Worm (Caenorhabditis elegans) whole organism, L1 larva: ENCODE measurements around the gene acs-20.

Experiments
- aha-1 ChIP-seq: fragments of 150-350 bp; optimal IDR thresholded peaks from 2 replicates; lab custom pipeline; 2014; ENCODE audit warnings: missing biosample characterization, missing genetic modification characterization
- aly-2 ChIP-seq: fragments of 150-350 bp; optimal IDR thresholded peaks from 2 replicates; lab custom pipeline; 2014; ENCODE audit warnings: missing biosample characterization, missing genetic modification characterization
- blmp-1 ChIP-seq: fragments of 150-350 bp; optimal IDR thresholded peaks from 2 replicates; lab custom pipeline; 2014; ENCODE audit warnings: missing biosample characterization, missing genetic modification characterization
- ces-1 ChIP-seq: fragments of 150-350 bp; optimal IDR thresholded peaks from 2 replicates; lab custom pipeline; 2014; ENCODE audit warnings: missing biosample characterization, missing genetic modification reagents, missing genetic modification characterization
- dpl-1 ChIP-seq, 3 experiments: fragments of 150-350 bp in 2 of 3; sonication (generic microtip) in 1 of 3; optimal IDR thresholded peaks; 2 replicates each; lab custom pipeline; 2014 to 2017; ENCODE audit warnings: missing biosample characterization in 3 of 3, missing genetic modification characterization in 3 of 3, missing genetic modification reagents in 3 of 3
- efl-1 ChIP-seq, 4 experiments: fragments of 150-350 bp; optimal IDR thresholded peaks in 3 of 4; peaks in 1 of 4; 1 replicate in 1 of 4; 2 replicates in 3 of 4; lab custom pipeline; 2014; ENCODE audit warnings: missing biosample characterization in 2 of 4, missing genetic modification characterization in 2 of 4, missing genetic modification reagents in 2 of 4
- egl-27 ChIP-seq, 2 experiments: fragments of 150-350 bp in 1 of 2; sonication (generic microtip); optimal IDR thresholded peaks; 3 replicates each; lab custom pipeline; 2017 to 2018; ENCODE audit warnings: missing biosample characterization in 2 of 2, missing genetic modification characterization in 2 of 2, missing genetic modification reagents in 2 of 2
- elt-2 ChIP-seq: sonication (generic microtip); optimal IDR thresholded peaks from 2 replicates; lab custom pipeline; 2016; ENCODE audit warnings: missing genetic modification characterization, mild to moderate bottlenecking, inconsistent platforms, missing compliant biosample characterization, missing genetic modification reagents
- fkh-8 ChIP-seq: sonication (generic microtip); optimal IDR thresholded peaks from 2 replicates; lab custom pipeline; 2016; ENCODE audit warnings: mild to moderate bottlenecking, missing genetic modification characterization, missing compliant biosample characterization
- hlh-17 ChIP-seq: fragments of 200-800 bp; sonication (Bioruptor generic); optimal IDR thresholded peaks from 2 replicates; lab custom pipeline; 2018; ENCODE audit warnings: missing genetic modification characterization, mild to moderate bottlenecking, missing compliant biosample characterization, moderate library complexity, borderline replicate concordance
- hlh-4 ChIP-seq: sonication (generic microtip); optimal IDR thresholded peaks from 2 replicates; lab custom pipeline; 2016; ENCODE audit warnings: mild to moderate bottlenecking, missing genetic modification characterization, missing compliant biosample characterization
- hpl-2 ChIP-seq: fragments of 150-350 bp; optimal IDR thresholded peaks from 2 replicates; lab custom pipeline; 2014; ENCODE audit warnings: missing biosample characterization, missing genetic modification reagents, missing genetic modification characterization
- irx-1 ChIP-seq: sonication (generic microtip); optimal IDR thresholded peaks from 2 replicates; lab custom pipeline; 2016; ENCODE audit warnings: missing genetic modification characterization, missing compliant biosample characterization
- mab-9 ChIP-seq: fragments of 200-800 bp; sonication (Bioruptor generic); IDR thresholded peaks from 2 replicates; pipeline ENCODE4 v1.3.6; 2022; ENCODE audit warnings: missing genetic modification reagents, missing genetic modification characterization, missing compliant biosample characterization
- mef-2 ChIP-seq: fragments of 150-350 bp; optimal IDR thresholded peaks from 2 replicates; lab custom pipeline; 2014; ENCODE audit warnings: missing biosample characterization, missing genetic modification characterization
- nhr-19 ChIP-seq: fragments of 200-800 bp; sonication (Bioruptor generic); conservative IDR thresholded peaks from 2 replicates; pipeline ENCODE4 v1.3.6; 2022; ENCODE audit warnings: missing genetic modification characterization, missing compliant biosample characterization
- nhr-71 ChIP-seq: sonication (generic microtip); optimal IDR thresholded peaks from 2 replicates; lab custom pipeline; 2016; ENCODE audit warnings: mild to moderate bottlenecking, missing genetic modification characterization, moderate library complexity, missing compliant biosample characterization
- nhr-76 ChIP-seq: sonication (generic microtip); optimal IDR thresholded peaks from 2 replicates; lab custom pipeline; 2017; ENCODE audit warnings: missing biosample characterization, missing genetic modification characterization
- nhr-84 ChIP-seq: sonication (generic microtip); optimal IDR thresholded peaks from 2 replicates; lab custom pipeline; 2017; ENCODE audit warnings: missing biosample characterization, missing genetic modification characterization
- nhr-85 ChIP-seq: sonication (generic microtip); peaks from one replicate; lab custom pipeline; 2016; ENCODE audit warnings: missing genetic modification characterization, inconsistent platforms, missing compliant biosample characterization
- pag-3 ChIP-seq: sonication (generic microtip); optimal IDR thresholded peaks from 2 replicates; lab custom pipeline; 2017; ENCODE audit warnings: missing genetic modification characterization, mild to moderate bottlenecking, missing compliant biosample characterization, antibody characterized with exemption, borderline replicate concordance; ENCODE audit not compliant: insufficient read depth
- pqm-1 ChIP-seq: sonication (generic microtip); optimal IDR thresholded peaks from 3 replicates; lab custom pipeline; 2017; ENCODE audit warnings: missing biosample characterization, missing genetic modification characterization
- swsn-7 ChIP-seq: sonication (generic microtip); optimal IDR thresholded peaks from 2 replicates; lab custom pipeline; 2016; ENCODE audit warnings: missing genetic modification characterization, missing compliant biosample characterization
- tlp-1 ChIP-seq: fragments of 150-350 bp; optimal IDR thresholded peaks from 2 replicates; lab custom pipeline; 2014; ENCODE audit warnings: missing biosample characterization, missing genetic modification characterization
- xbp-1 ChIP-seq: sonication (generic microtip); optimal IDR thresholded peaks from 2 replicates; lab custom pipeline; 2016; ENCODE audit warnings: missing genetic modification characterization, missing compliant biosample characterization

Gene acs-20

ce11 chrIV:12398437-12398836, at the start of gene acs-20:
acs-20 (minus strand) TSS chrIV:12398706.
- TF ChIP-seq efl-1 (optimal IDR thresholded peaks at IDR 0.05; lab: Kevin White, UChicago) (no peak), efl-1 (GFP tag; optimal IDR thresholded peaks at IDR 0.05 in 1 of 2; lab: Kevin White, UChicago) (peak in 1 of 2 experiments; percentile 74), pag-3 (no peak), aly-2 (tag; lab: Kevin White, UChicago) (no peak), nhr-85 (no peak)
- TF ChIP-seq, all 84 proteins: peak for 1

- no peak for TF ChIP-seq mab-9 (GFP tag; lab: Robert Waterston, UW)
- TF ChIP-seq, all 84 proteins: peak for 0
Observed at ce11 chrIV:12445463-12445934, 47.0 kb upstream of the acs-20 start, which contains the start of gene C25G4.3. C25G4.3 (minus strand) TSS chrIV:12445884.

ce11 chrIV:12443936-12444335, 45.4 kb upstream of the acs-20 start, which contains the start of gene C25G4.2:
C25G4.2 (minus strand) TSS chrIV:12444035.
- no peak for TF ChIP-seq nhr-19
- TF ChIP-seq, all 84 proteins: peak for 0

- TF ChIP-seq hlh-4 (tag; lab: Kevin White, UChicago) = no peak
- TF ChIP-seq pqm-1 (tag; lab: Kevin White, UChicago) = no peak
- TF ChIP-seq ces-1 (GFP tag; lab: Kevin White, UChicago) = no peak
- no peak for TF ChIP-seq nhr-85
- TF ChIP-seq swsn-7 (tag; lab: Kevin White, UChicago) = no peak
Observed at ce11 chrIV:12441715-12442114, 43.2 kb upstream of the acs-20 start, which contains the start of gene C25G4.17. C25G4.17 (plus strand) TSS chrIV:12442015.

ce11 chrIV:12438359-12438758, 39.9 kb upstream of the acs-20 start, which contains the start of gene clec-185:
clec-185 (plus strand) TSS chrIV:12438659.
- TF ChIP-seq efl-1 (optimal IDR thresholded peaks at IDR 0.05; lab: Kevin White, UChicago) (no peak), efl-1 (GFP tag; optimal IDR thresholded peaks at IDR 0.05 in 1 of 2; lab: Kevin White, UChicago) (peak in 1 of 2 experiments; percentile 79), hpl-2 (GFP tag; lab: Kevin White, UChicago) (no peak)
- TF ChIP-seq, all 84 proteins: peak for 1

- TF ChIP-seq tlp-1 (tag; lab: Kevin White, UChicago) = peak; percentile 88
- peak; percentile 4 for TF ChIP-seq pqm-1 (tag; lab: Kevin White, UChicago)
- TF ChIP-seq elt-2 = peak; percentile 97
- TF ChIP-seq fkh-8 (tag; lab: Kevin White, UChicago) = no peak
Observed at ce11 chrIV:12435442-12435841, 36.9 kb upstream of the acs-20 start, which contains the start of gene irg-4. irg-4 (plus strand) TSS chrIV:12435833.

- TF ChIP-seq dpl-1 (GFP tag; optimal IDR thresholded peaks at IDR 0.05; lab: Kevin White, UChicago) (no peak), egl-27 (tag; optimal IDR thresholded peaks at IDR 0.05; lab: Kevin White, UChicago) (no peak)
Observed at ce11 chrIV:12432340-12432739, 33.8 kb upstream of the acs-20 start, which contains the start of gene clec-184. clec-184 (plus strand) TSS chrIV:12432640.

ce11 chrIV:12431755-12432154, 33.2 kb upstream of the acs-20 start:
- TF ChIP-seq nhr-76 (tag; lab: Kevin White, UChicago) (no peak), nhr-84 (tag; lab: Kevin White, UChicago) (no peak), xbp-1 (no peak), mef-2 (tag; lab: Kevin White, UChicago) (no peak), efl-1 (optimal IDR thresholded peaks at IDR 0.05; lab: Kevin White, UChicago) (no peak), efl-1 (GFP tag; optimal IDR thresholded peaks at IDR 0.05 in 1 of 2; lab: Kevin White, UChicago) (peak in 1 of 2 experiments; percentile 3), nhr-71 (tag; lab: Kevin White, UChicago) (no peak), aha-1 (tag; lab: Kevin White, UChicago) (no peak), hlh-17 (GFP tag; lab: Kevin White, UChicago) (no peak)

- TF ChIP-seq blmp-1 (tag; lab: Kevin White, UChicago) (peak; percentile 13), irx-1 (tag; lab: Kevin White, UChicago) (no peak)
Observed at ce11 chrIV:12429504-12429903, 31.0 kb upstream of the acs-20 start.
